Worm (Caenorhabditis elegans): ENCODE measurements around the gene T08D10.5.

ce11 chrX:11965163-11965562, 7.8 kb downstream of the T08D10.5 start:
- TF ChIP-seq dpl-1 (GFP tag; optimal IDR thresholded peaks at IDR 0.05), result no peak
- no peak for TF ChIP-seq efl-1 (GFP tag; optimal IDR thresholded peaks at IDR 0.05)
